Fruit fly (Drosophila melanogaster) whole organism, prepupa: ENCODE measurements around the gene Gsc.

Source experiments
- CG10669 ChIP-seq: fragments of 200-800 bp; sonication (Bioruptor generic); optimal IDR thresholded peaks from 3 replicates; lab custom pipeline; 2018; ENCODE audit warnings: missing biosample characterization, mild to moderate bottlenecking, missing genetic modification characterization, moderate library complexity
- CG11294 ChIP-seq: fragments of 200-800 bp; sonication (Bioruptor generic); IDR thresholded peaks from 2 replicates; pipeline ENCODE4 v1.3.6; 2022; ENCODE audit warnings: missing biosample characterization, missing genetic modification characterization
- CG1621 ChIP-seq: fragments of 200-800 bp; sonication (Bioruptor generic); optimal IDR thresholded peaks from 3 replicates; lab custom pipeline; 2018; ENCODE audit warnings: missing biosample characterization, mild to moderate bottlenecking, missing genetic modification characterization
- CG16779 ChIP-seq: fragments of 200-800 bp; sonication (Bioruptor generic); optimal IDR thresholded peaks from 3 replicates; lab custom pipeline; 2017; ENCODE audit warnings: missing biosample characterization, mild to moderate bottlenecking, missing genetic modification characterization
- CG3032 ChIP-seq: fragments of 200-800 bp; optimal IDR thresholded peaks from 2 replicates; lab custom pipeline; 2019; ENCODE audit warnings: missing biosample characterization, mild to moderate bottlenecking, missing genetic modification characterization, moderate library complexity
- CG32006 ChIP-seq: fragments of 200-800 bp; sonication (Bioruptor generic); optimal IDR thresholded peaks from 3 replicates; lab custom pipeline; 2017; ENCODE audit warnings: missing biosample characterization, mild to moderate bottlenecking, missing genetic modification characterization
- CG3919 ChIP-seq: fragments of 200-800 bp; sonication (Bioruptor generic); optimal IDR thresholded peaks from 3 replicates; lab custom pipeline; 2016; ENCODE audit warnings: missing biosample characterization, missing genetic modification characterization
- CG4318 ChIP-seq: fragments of 200-800 bp; sonication (Bioruptor generic); optimal IDR thresholded peaks from 3 replicates; lab custom pipeline; 2017; ENCODE audit warnings: missing biosample characterization, mild to moderate bottlenecking, missing genetic modification characterization
- CG6276 ChIP-seq: fragments of 200-800 bp; sonication (Bioruptor generic); optimal IDR thresholded peaks from 2 replicates; lab custom pipeline; 2017; ENCODE audit warnings: missing biosample characterization, mild to moderate bottlenecking, missing genetic modification characterization
- CG6792 ChIP-seq: fragments of 200-800 bp; sonication (Bioruptor generic); optimal IDR thresholded peaks from 3 replicates; lab custom pipeline; 2016; ENCODE audit warnings: missing biosample characterization, missing genetic modification characterization
- CG8119 ChIP-seq: fragments of 200-800 bp; sonication (Bioruptor generic); IDR thresholded peaks from 3 replicates; pipeline ENCODE4 v1.3.6; 2022; ENCODE audit warnings: missing biosample characterization, missing genetic modification characterization
- CG8319 ChIP-seq: fragments of 200-800 bp; sonication (Bioruptor generic); optimal IDR thresholded peaks from 3 replicates; lab custom pipeline; 2016; ENCODE audit warnings: missing biosample characterization, missing genetic modification characterization
- CG9139 ChIP-seq: fragments of 200-800 bp; sonication (Bioruptor generic); optimal IDR thresholded peaks from 3 replicates; lab custom pipeline; 2017; ENCODE audit warnings: missing biosample characterization, mild to moderate bottlenecking, missing genetic modification characterization
- Eip78C ChIP-seq: fragments of 200-800 bp; sonication (Bioruptor generic); peaks from one replicate; lab custom pipeline; 2016; ENCODE audit warnings: missing biosample characterization, missing genetic modification characterization
- Ets96B ChIP-seq: fragments of 200-800 bp; optimal IDR thresholded peaks from 2 replicates; lab custom pipeline; 2019; ENCODE audit warnings: missing biosample characterization, mild to moderate bottlenecking, missing genetic modification characterization, moderate library complexity
- Hr38 ChIP-seq: sonication (Bioruptor generic); optimal IDR thresholded peaks from 2 replicates; lab custom pipeline; 2016; ENCODE audit warnings: missing biosample characterization, missing genetic modification characterization
- Hr39 ChIP-seq: fragments of 200-800 bp; sonication (Bioruptor generic); optimal IDR thresholded peaks from 2 replicates; lab custom pipeline; 2016; ENCODE audit warnings: missing biosample characterization, missing genetic modification characterization
- Lpt ChIP-seq: fragments of 200-800 bp; sonication (Bioruptor generic); optimal IDR thresholded peaks from 3 replicates; lab custom pipeline; 2016; ENCODE audit warnings: missing biosample characterization, missing genetic modification characterization
- Smox ChIP-seq: fragments of 200-800 bp; sonication (Bioruptor generic); optimal IDR thresholded peaks from 3 replicates; lab custom pipeline; 2016; ENCODE audit warnings: missing biosample characterization, missing genetic modification characterization
- Sox102F ChIP-seq: fragments of 200-800 bp; sonication (Bioruptor generic); optimal IDR thresholded peaks from 2 replicates; lab custom pipeline; 2016; ENCODE audit warnings: missing biosample characterization, mild to moderate bottlenecking, missing genetic modification characterization
- Sox14 ChIP-seq: fragments of 200-800 bp; sonication (Bioruptor generic); optimal IDR thresholded peaks from 3 replicates; lab custom pipeline; 2016; ENCODE audit warnings: missing biosample characterization, missing genetic modification characterization
- achi ChIP-seq: fragments of 200-800 bp; sonication (Bioruptor generic); optimal IDR thresholded peaks from 3 replicates; lab custom pipeline; 2016; ENCODE audit warnings: missing biosample characterization, missing genetic modification characterization
- acj6 ChIP-seq: fragments of 200-800 bp; sonication (Bioruptor generic); optimal IDR thresholded peaks from 3 replicates; lab custom pipeline; 2016; ENCODE audit warnings: missing biosample characterization, missing genetic modification characterization
- esn ChIP-seq: fragments of 200-800 bp; sonication (Bioruptor generic); optimal IDR thresholded peaks from 2 replicates; lab custom pipeline; 2016; ENCODE audit warnings: missing biosample characterization, mild to moderate bottlenecking, missing genetic modification characterization, moderate library complexity
- fd59A ChIP-seq: fragments of 200-800 bp; sonication (Bioruptor generic); optimal IDR thresholded peaks from 2 replicates; lab custom pipeline; 2017; ENCODE audit warnings: missing biosample characterization, mild to moderate bottlenecking, missing genetic modification characterization, missing genetic modification reagents
- fd85E ChIP-seq: fragments of 200-800 bp; sonication (Bioruptor generic); optimal IDR thresholded peaks from 3 replicates; lab custom pipeline; 2016; ENCODE audit warnings: missing biosample characterization, missing genetic modification characterization
- fkh ChIP-seq: fragments of 200-800 bp; sonication (Bioruptor generic); optimal IDR thresholded peaks from 3 replicates; lab custom pipeline; 2017; ENCODE audit warnings: missing biosample characterization, mild to moderate bottlenecking, missing genetic modification characterization, moderate library complexity
- lz ChIP-seq: fragments of 200-800 bp; sonication (Bioruptor generic); optimal IDR thresholded peaks from 3 replicates; lab custom pipeline; 2016; ENCODE audit warnings: missing biosample characterization, missing genetic modification characterization
- net ChIP-seq: fragments of 200-800 bp; sonication (Bioruptor generic); optimal IDR thresholded peaks from 3 replicates; lab custom pipeline; 2016; ENCODE audit warnings: missing biosample characterization, missing genetic modification characterization
- salr ChIP-seq, 2 experiments: fragments of 200-800 bp; sonication (Bioruptor generic); optimal IDR thresholded peaks; 3 replicates each; lab custom pipeline; 2016 to 2018; ENCODE audit warnings: missing biosample characterization in 2 of 2, missing genetic modification characterization in 2 of 2, mild to moderate bottlenecking in 1 of 2
- spab ChIP-seq: fragments of 200-800 bp; sonication (Bioruptor generic); optimal IDR thresholded peaks from 2 replicates; lab custom pipeline; 2017; ENCODE audit warnings: missing biosample characterization, mild to moderate bottlenecking, missing genetic modification characterization, missing genetic modification reagents
- ss ChIP-seq, 2 experiments: fragments of 200-800 bp; sonication (Bioruptor generic); optimal IDR thresholded peaks; 2 replicates in 1 of 2; 3 replicates in 1 of 2; lab custom pipeline; 2017 to 2018; ENCODE audit warnings: mild to moderate bottlenecking in 2 of 2, missing biosample characterization in 2 of 2, missing genetic modification characterization in 2 of 2, moderate library complexity in 1 of 2
- svp ChIP-seq: fragments of 200-800 bp; sonication (Bioruptor generic); peaks from one replicate; lab custom pipeline; 2016; ENCODE audit warnings: missing biosample characterization, missing genetic modification characterization
- topi ChIP-seq: fragments of 200-800 bp; sonication (Bioruptor generic); optimal IDR thresholded peaks from 3 replicates; lab custom pipeline; 2016; ENCODE audit warnings: missing biosample characterization, missing genetic modification characterization
- vri ChIP-seq: fragments of 200-800 bp; sonication (Bioruptor generic); optimal IDR thresholded peaks from 3 replicates; lab custom pipeline; 2016; ENCODE audit warnings: missing biosample characterization, mild to moderate bottlenecking, missing genetic modification characterization

The Gsc gene

DNA sequence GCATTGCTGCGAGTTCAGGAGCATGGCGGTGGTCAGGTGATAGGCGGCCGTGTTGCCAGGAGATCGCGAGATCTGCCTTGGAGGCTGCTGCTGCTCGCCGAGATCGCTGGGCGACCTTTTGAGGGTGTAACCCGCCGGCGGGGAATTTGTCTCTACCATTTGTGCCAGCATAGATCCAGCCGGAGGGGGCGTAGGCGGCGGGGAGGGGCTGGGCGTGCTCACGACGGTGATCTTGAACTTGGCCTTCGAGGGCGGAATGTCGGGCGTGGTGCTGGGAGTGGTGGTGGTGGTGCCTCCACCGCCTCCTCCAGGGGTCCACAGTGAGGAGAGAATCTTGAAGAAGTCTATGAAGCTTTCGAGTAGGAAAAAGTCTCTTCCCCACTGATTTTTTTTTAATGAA, 437 bp downstream of the Gsc start:
- TF ChIP-seq CG6276 (GFP tag; lab: Kevin White, UChicago) (no peak), Eip78C (GFP tag; lab: Kevin White, UChicago) (no peak), Hr38 (no peak), CG16779 (tag; lab: Kevin White, UChicago) (no peak), net (GFP tag; lab: Kevin White, UChicago) (no peak), CG1621 (no peak), lz (no peak), Lpt (GFP tag; lab: Kevin White, UChicago) (no peak), Sox102F (GFP tag; lab: Kevin White, UChicago) (no peak), Smox (GFP tag; lab: Kevin White, UChicago) (no peak), topi (GFP tag; lab: Kevin White, UChicago) (no peak), Hr39 (GFP tag; lab: Kevin White, UChicago) (no peak), CG32006 (GFP tag; lab: Kevin White, UChicago) (no peak)

DNA sequence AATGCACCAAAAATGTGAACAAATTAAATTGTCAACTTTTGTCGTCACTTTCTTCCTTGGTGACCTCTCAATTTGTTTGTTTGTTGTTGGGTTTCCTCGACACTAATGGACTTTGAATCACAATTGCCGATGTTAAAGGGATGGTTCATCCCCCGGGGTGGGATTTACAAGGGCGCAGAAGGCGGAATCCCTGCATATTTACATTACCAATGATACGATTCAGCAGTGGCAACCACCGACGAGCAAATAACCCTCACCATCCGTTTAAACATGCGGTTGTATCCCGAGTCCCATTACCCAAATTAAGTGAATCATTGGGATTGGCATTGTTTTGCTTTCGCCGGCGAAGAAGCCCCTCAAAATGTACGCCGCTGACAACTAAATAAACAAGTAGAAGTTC, 3.0 kb downstream of the Gsc start:
- peak; percentile 6 for TF ChIP-seq fkh
- no peak for TF ChIP-seq lz
- no peak for TF ChIP-seq Sox14 (GFP tag; lab: Kevin White, UChicago)
- TF ChIP-seq CG3032 (tag; lab: Kevin White, UChicago): no peak
- no peak for TF ChIP-seq spab
- TF ChIP-seq topi (GFP tag; lab: Kevin White, UChicago): no peak

DNA sequence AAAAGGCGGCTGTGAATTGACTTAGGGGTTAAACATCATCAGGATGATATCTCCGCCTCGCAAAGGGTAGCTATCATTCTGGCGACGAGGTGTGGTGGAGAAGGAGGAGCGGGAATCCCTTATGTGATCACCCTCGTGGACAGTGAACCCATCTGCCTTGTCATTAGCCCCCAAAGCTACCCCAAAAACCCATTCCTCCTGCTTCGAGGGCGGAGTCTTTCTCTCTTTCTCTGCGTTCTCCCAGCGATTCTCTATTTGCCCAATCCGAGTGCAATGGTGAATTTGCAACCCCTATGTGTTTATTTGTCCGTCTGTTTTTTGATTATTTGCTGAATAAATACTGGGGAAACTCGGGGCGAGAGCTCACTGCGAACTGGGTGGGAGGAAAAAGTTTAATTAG, 9.2 kb downstream of the Gsc start:
- TF ChIP-seq CG8119 (GFP tag; lab: Robert Waterston, UW) (no peak), fd59A (no peak), CG11294 (GFP tag; lab: Robert Waterston, UW) (no peak), lz (no peak), acj6 (GFP tag; lab: Kevin White, UChicago) (no peak), Ets96B (no peak), Hr39 (GFP tag; lab: Kevin White, UChicago) (no peak), CG8319 (GFP tag; lab: Kevin White, UChicago) (no peak), CG10669 (GFP tag; lab: Kevin White, UChicago) (no peak), CG9139 (no peak), Hr38 (no peak), spab (no peak), CG6792 (GFP tag; lab: Kevin White, UChicago) (no peak)

dm6 chr2L:577186-577585, 17.3 kb downstream of the Gsc start, which contains the start of gene Pph13:
Gene Pph13, plus strand, starts transcription at chr2L:577486.
- TF ChIP-seq CG6792 (GFP tag; lab: Kevin White, UChicago) (no peak), CG3919 (no peak), fd85E (GFP tag; lab: Kevin White, UChicago) (no peak), Ets96B (no peak), CG32006 (GFP tag; lab: Kevin White, UChicago) (no peak), achi (GFP tag; lab: Kevin White, UChicago) (no peak), net (GFP tag; lab: Kevin White, UChicago) (no peak), ss (GFP tag; optimal IDR thresholded peaks at IDR 0.05; lab: Kevin White, UChicago) (no peak)

DNA sequence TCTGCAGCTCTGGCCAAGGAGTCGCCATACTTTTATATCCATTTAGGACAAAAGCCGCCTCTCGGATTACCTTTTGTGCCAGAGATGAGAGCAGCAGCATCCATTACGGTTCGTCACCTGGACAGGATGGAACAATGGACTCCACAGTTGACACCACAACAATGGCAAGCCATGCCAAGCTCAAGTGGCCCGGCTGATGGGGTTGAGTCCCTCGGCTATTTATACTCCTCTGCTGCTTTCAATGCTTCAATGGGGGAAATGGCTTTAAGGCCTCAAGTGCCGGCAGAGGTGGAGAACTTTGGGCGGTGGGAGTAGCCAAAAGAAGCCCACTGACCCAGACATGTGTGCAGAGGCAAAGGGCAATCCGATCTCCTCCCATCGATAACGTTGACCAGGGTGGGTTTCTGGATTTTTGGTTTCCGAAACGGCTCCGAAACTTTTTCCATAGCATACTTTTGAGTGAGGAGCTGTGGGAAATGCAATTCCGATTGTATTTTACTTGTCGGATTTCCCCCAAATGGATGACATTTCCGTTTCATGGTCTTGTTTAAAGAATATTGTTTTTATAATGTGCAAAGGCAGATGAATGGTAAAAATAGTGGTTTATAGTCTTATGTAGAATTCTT, 17.8 kb downstream of the Gsc start, which contains the start of gene Ptth:
Ptth (minus strand) TSS at position 338 of the 626 bp plus-strand sequence.
- TF ChIP-seq salr (GFP tag; optimal IDR thresholded peaks at IDR 0.05; lab: Kevin White, UChicago) (no peak), CG4318 (GFP tag; lab: Kevin White, UChicago) (no peak), svp (GFP tag; lab: Kevin White, UChicago) (peak; percentile 94), vri (GFP tag; lab: Kevin White, UChicago) (no peak), CG10669 (GFP tag; lab: Kevin White, UChicago) (no peak), esn (GFP tag; lab: Kevin White, UChicago) (no peak), CG32006 (GFP tag; lab: Kevin White, UChicago) (no peak)
